Fruit fly (Drosophila melanogaster) whole organism, embryonic: ENCODE measurements around the gene Elp4.

Experiments used
- Atf-2 ChIP-seq: fragments of 200-800 bp; sonication (Bioruptor generic); optimal IDR thresholded peaks from 2 replicates; lab custom pipeline; 2016; ENCODE audit warnings: missing biosample characterization, missing genetic modification characterization
- Bteb2 ChIP-seq: fragments of 200-800 bp; sonication (Bioruptor generic); optimal IDR thresholded peaks from 2 replicates; lab custom pipeline; 2016; ENCODE audit warnings: missing biosample characterization, missing genetic modification characterization
- CG10209 ChIP-seq: fragments of 200-800 bp; sonication (Bioruptor generic); optimal IDR thresholded peaks from 3 replicates; lab custom pipeline; 2017; ENCODE audit warnings: missing biosample characterization, mild to moderate bottlenecking, missing genetic modification characterization, missing genetic modification reagents
- CG10543 ChIP-seq: fragments of 200-800 bp; sonication (Bioruptor generic); optimal IDR thresholded peaks from 3 replicates; lab custom pipeline; 2017; ENCODE audit warnings: missing biosample characterization, mild to moderate bottlenecking, missing genetic modification characterization, moderate library complexity
- CG13424 ChIP-seq: fragments of 200-800 bp; sonication (Bioruptor generic); optimal IDR thresholded peaks from 2 replicates; lab custom pipeline; 2019; ENCODE audit warnings: missing biosample characterization, mild to moderate bottlenecking, missing genetic modification characterization, moderate library complexity
- CG15696 ChIP-seq: fragments of 200-800 bp; sonication (Bioruptor generic); optimal IDR thresholded peaks from 2 replicates; lab custom pipeline; 2019; ENCODE audit warnings: missing biosample characterization, mild to moderate bottlenecking, missing genetic modification characterization, moderate library complexity
- CG17361 ChIP-seq: fragments of 200-800 bp; sonication (Bioruptor generic); IDR thresholded peaks from 3 replicates; pipeline ENCODE4 v1.3.6; 2022; ENCODE audit warnings: missing biosample characterization, missing genetic modification characterization
- CG1792 ChIP-seq: fragments of 200-800 bp; sonication (Bioruptor generic); optimal IDR thresholded peaks from 2 replicates; lab custom pipeline; 2016; ENCODE audit warnings: missing biosample characterization, missing genetic modification characterization
- CG1832 ChIP-seq: fragments of 200-800 bp; sonication (Bioruptor generic); optimal IDR thresholded peaks from 2 replicates; lab custom pipeline; 2017; ENCODE audit warnings: missing biosample characterization, mild to moderate bottlenecking, missing genetic modification characterization, inconsistent platforms
- CG2875 ChIP-seq: fragments of 200-800 bp; sonication (Bioruptor generic); optimal IDR thresholded peaks from 2 replicates; lab custom pipeline; 2017; ENCODE audit warnings: missing biosample characterization, mild to moderate bottlenecking, missing genetic modification characterization, missing genetic modification reagents
- CG30403 ChIP-seq: fragments of 200-800 bp; sonication (Bioruptor generic); optimal IDR thresholded peaks from 3 replicates; lab custom pipeline; 2016; ENCODE audit warnings: missing biosample characterization, missing genetic modification characterization
- CG32532 ChIP-seq: fragments of 200-800 bp; sonication (Bioruptor generic); IDR thresholded peaks from 2 replicates; pipeline ENCODE4 v1.3.6; 2022; ENCODE audit warnings: missing biosample characterization, missing genetic modification characterization
- CG32772 ChIP-seq: fragments of 200-800 bp; sonication (Bioruptor generic); IDR thresholded peaks from 2 replicates; pipeline ENCODE4 v1.3.6; 2022; ENCODE audit warnings: missing biosample characterization, missing genetic modification characterization
- CG34224 ChIP-seq: fragments of 200-800 bp; sonication (Bioruptor generic); IDR thresholded peaks from 3 replicates; pipeline ENCODE4 v1.3.6; 2022; ENCODE audit warnings: missing biosample characterization, missing genetic modification characterization; ENCODE audit not compliant: partially characterized antibody
- CG34376 ChIP-seq: fragments of 200-800 bp; sonication (Bioruptor generic); optimal IDR thresholded peaks from 2 replicates; lab custom pipeline; 2018; ENCODE audit warnings: missing biosample characterization, mild to moderate bottlenecking, missing genetic modification characterization
- CG6272 ChIP-seq: fragments of 200-800 bp; sonication (Bioruptor generic); IDR thresholded peaks from 2 replicates; pipeline ENCODE4 v1.3.6; 2022; ENCODE audit warnings: missing biosample characterization, missing genetic modification characterization
- CG6654 ChIP-seq: fragments of 200-800 bp; sonication (Bioruptor generic); optimal IDR thresholded peaks from 2 replicates; lab custom pipeline; 2017; ENCODE audit warnings: missing biosample characterization, mild to moderate bottlenecking, missing genetic modification characterization
- CG7357 ChIP-seq: fragments of 200-800 bp; sonication (Bioruptor generic); IDR thresholded peaks from 3 replicates; pipeline ENCODE4 v1.3.6; 2022; ENCODE audit warnings: missing biosample characterization, missing genetic modification characterization
- CG7556 ChIP-seq: fragments of 200-800 bp; sonication (Bioruptor generic); optimal IDR thresholded peaks from 2 replicates; lab custom pipeline; 2017; ENCODE audit warnings: missing biosample characterization, mild to moderate bottlenecking, missing genetic modification characterization
- CG9215 ChIP-seq: fragments of 200-800 bp; sonication (Bioruptor generic); IDR thresholded peaks from 2 replicates; pipeline ENCODE4 v1.3.6; 2022; ENCODE audit warnings: missing biosample characterization, missing genetic modification characterization
- CG9797 ChIP-seq: fragments of 200-800 bp; sonication (Bioruptor generic); optimal IDR thresholded peaks from 3 replicates; lab custom pipeline; 2018; ENCODE audit warnings: missing biosample characterization, mild to moderate bottlenecking, missing genetic modification characterization
- Camta ChIP-seq: fragments of 200-800 bp; sonication (Bioruptor generic); optimal IDR thresholded peaks from 2 replicates; lab custom pipeline; 2016; ENCODE audit warnings: missing biosample characterization, missing genetic modification characterization
- Drgx ChIP-seq: fragments of 200-800 bp; sonication (Bioruptor generic); IDR thresholded peaks from 2 replicates; pipeline ENCODE4 v1.3.6; 2022; ENCODE audit warnings: missing biosample characterization, missing genetic modification characterization
- Gug ChIP-seq: fragments of 200-800 bp; sonication (Bioruptor generic); IDR thresholded peaks from 4 replicates; pipeline ENCODE4 v1.3.6; 2022; ENCODE audit warnings: missing biosample characterization, missing genetic modification characterization
- HmgZ ChIP-seq: fragments of 200-800 bp; sonication (Bioruptor generic); optimal IDR thresholded peaks from 2 replicates; lab custom pipeline; 2018; ENCODE audit warnings: missing biosample characterization, mild to moderate bottlenecking, missing genetic modification characterization
- Nf-YA ChIP-seq: fragments of 200-800 bp; sonication (Bioruptor generic); IDR thresholded peaks from 2 replicates; pipeline ENCODE4 v1.3.6; 2022; ENCODE audit warnings: missing biosample characterization, missing genetic modification characterization
- Ptx1 ChIP-seq: fragments of 200-800 bp; sonication (Bioruptor generic); IDR thresholded peaks from 2 replicates; pipeline ENCODE4 v1.3.6; 2022; ENCODE audit warnings: missing biosample characterization, missing genetic modification characterization
- Spps ChIP-seq: fragments of 200-800 bp; sonication (Bioruptor generic); optimal IDR thresholded peaks from 2 replicates; lab custom pipeline; 2018; ENCODE audit warnings: missing biosample characterization, mild to moderate bottlenecking, missing genetic modification characterization
- Tbp ChIP-seq: fragments of >200 bp; optimal IDR thresholded peaks from 2 replicates; lab custom pipeline; 2018; ENCODE audit warnings: missing biosample characterization, missing genetic modification characterization
- Xrp1 ChIP-seq: fragments of 200-800 bp; sonication (Bioruptor generic); IDR thresholded peaks from 2 replicates; pipeline ENCODE4 v1.3.6; 2022; ENCODE audit warnings: missing biosample characterization, missing genetic modification characterization
- ac ChIP-seq: fragments of 200-800 bp; sonication (Bioruptor generic); optimal IDR thresholded peaks from 3 replicates; lab custom pipeline; 2017; ENCODE audit warnings: missing biosample characterization, mild to moderate bottlenecking, missing genetic modification characterization
- amos ChIP-seq: fragments of 200-800 bp; sonication (Bioruptor generic); IDR thresholded peaks from 2 replicates; pipeline ENCODE4 v1.3.6; 2022; ENCODE audit warnings: missing biosample characterization, missing genetic modification characterization; ENCODE audit not compliant: partially characterized antibody
- ase ChIP-seq: fragments of 200-800 bp; sonication (Bioruptor generic); IDR thresholded peaks from 3 replicates; pipeline ENCODE4 v1.3.6; 2022; ENCODE audit warnings: missing biosample characterization, missing genetic modification characterization
- croc ChIP-seq: fragments of 200-800 bp; sonication (Bioruptor generic); conservative IDR thresholded peaks from 3 replicates; pipeline ENCODE4 v1.3.6; 2022; ENCODE audit warnings: missing biosample characterization, missing genetic modification characterization
- crp ChIP-seq, 2 experiments: fragments of 200-800 bp; sonication (Bioruptor generic); optimal IDR thresholded peaks; 2 replicates in 1 of 2; 3 replicates in 1 of 2; lab custom pipeline; 2017; ENCODE audit warnings: missing biosample characterization in 2 of 2, missing genetic modification characterization in 2 of 2, mild to moderate bottlenecking in 1 of 2, moderate library complexity in 1 of 2
- dimm ChIP-seq: fragments of 200-800 bp; sonication (Bioruptor generic); IDR thresholded peaks from 2 replicates; pipeline ENCODE4 v1.3.6; 2022; ENCODE audit warnings: missing biosample characterization, missing genetic modification characterization
- dysf ChIP-seq: fragments of 200-800 bp; sonication (Bioruptor generic); IDR thresholded peaks from 3 replicates; pipeline ENCODE4 v1.3.6; 2022; ENCODE audit warnings: missing biosample characterization, missing genetic modification characterization
- gce ChIP-seq: fragments of 200-800 bp; sonication (Bioruptor generic); IDR thresholded peaks from 3 replicates; pipeline ENCODE4 v1.3.6; 2022; ENCODE audit warnings: missing biosample characterization, missing genetic modification characterization
- gem ChIP-seq: fragments of 200-800 bp; sonication (Bioruptor generic); optimal IDR thresholded peaks from 2 replicates; lab custom pipeline; 2019; ENCODE audit warnings: missing biosample characterization, mild to moderate bottlenecking, missing genetic modification characterization, moderate library complexity
- gro ChIP-seq: fragments of 200-800 bp; sonication (Bioruptor generic); optimal IDR thresholded peaks from 2 replicates; lab custom pipeline; 2016; ENCODE audit warnings: missing biosample characterization, missing genetic modification characterization
- her ChIP-seq: fragments of 200-800 bp; sonication (Bioruptor generic); optimal IDR thresholded peaks from 2 replicates; lab custom pipeline; 2016; ENCODE audit warnings: missing biosample characterization, missing genetic modification characterization
- insv ChIP-seq, 2 experiments: fragments of 200-800 bp; sonication (Bioruptor generic); optimal IDR thresholded peaks; 3 replicates each; lab custom pipeline; 2016 to 2018; ENCODE audit warnings: missing biosample characterization in 2 of 2, missing genetic modification characterization in 2 of 2
- lbe ChIP-seq: fragments of 200-800 bp; sonication (Bioruptor generic); optimal IDR thresholded peaks from 2 replicates; lab custom pipeline; 2016; ENCODE audit warnings: missing biosample characterization, mild to moderate bottlenecking, missing genetic modification characterization
- lilli ChIP-seq: fragments of 200-800 bp; sonication (Bioruptor generic); optimal IDR thresholded peaks from 3 replicates; lab custom pipeline; 2016; ENCODE audit warnings: missing biosample characterization, missing genetic modification characterization
- lov ChIP-seq, 2 experiments: fragments of 200-800 bp in 1 of 2; fragments of >200 bp in 1 of 2; sonication (Bioruptor generic) in 1 of 2; IDR thresholded peaks in 1 of 2; optimal IDR thresholded peaks in 1 of 2; 2 replicates in 1 of 2; 3 replicates in 1 of 2; pipeline versions ENCODE4 v1.3.6 to Lab custom; 2017 to 2022; ENCODE audit warnings: missing biosample characterization in 1 of 2, missing genetic modification characterization in 1 of 2
- ranshi ChIP-seq: fragments of 200-800 bp; sonication (Bioruptor generic); IDR thresholded peaks from 2 replicates; pipeline ENCODE4 v1.3.6; 2022; ENCODE audit warnings: missing biosample characterization, missing genetic modification characterization
- salm ChIP-seq: fragments of 200-800 bp; sonication (Bioruptor generic); optimal IDR thresholded peaks from 2 replicates; lab custom pipeline; 2018; ENCODE audit warnings: missing biosample characterization, mild to moderate bottlenecking, missing genetic modification characterization
- sens ChIP-seq: fragments of 200-800 bp; sonication (Bioruptor generic); peaks from one replicate; lab custom pipeline; 2016; ENCODE audit warnings: missing biosample characterization, missing genetic modification characterization
- sob ChIP-seq: fragments of 200-800 bp; sonication (Bioruptor generic); IDR thresholded peaks from 2 replicates; pipeline ENCODE4 v1.3.6; 2022; ENCODE audit warnings: missing biosample characterization, missing genetic modification characterization
- ttk ChIP-seq: fragments of 200-800 bp; sonication (Bioruptor generic); IDR thresholded peaks from 2 replicates; pipeline ENCODE4 v2.1.2; 2022; ENCODE audit warnings: missing biosample characterization, missing genetic modification characterization

Gene Elp4

DNA sequence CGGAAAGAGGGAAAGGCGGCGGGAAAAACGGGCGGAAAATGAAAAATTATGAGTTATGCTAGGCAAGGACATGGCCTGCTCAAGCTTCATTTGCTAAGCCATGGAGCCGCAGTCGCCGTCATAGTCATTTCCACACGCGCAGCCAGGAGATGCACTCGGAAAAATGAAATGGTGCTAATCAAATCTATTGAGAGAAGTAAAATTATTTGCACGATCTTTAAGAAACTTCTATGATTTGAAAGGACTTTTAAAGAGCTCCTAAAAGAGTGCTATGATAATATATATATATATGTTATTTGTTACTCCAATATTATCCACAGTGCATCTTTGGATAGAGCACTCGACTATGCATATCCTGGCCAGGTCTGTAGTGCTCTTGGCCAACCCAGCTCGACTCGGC is 44.8 kb upstream of the Elp4 start (continued):
- peak; percentile 41; the same call in 1 of the 2 replicates for TF ChIP-seq Xrp1

DNA sequence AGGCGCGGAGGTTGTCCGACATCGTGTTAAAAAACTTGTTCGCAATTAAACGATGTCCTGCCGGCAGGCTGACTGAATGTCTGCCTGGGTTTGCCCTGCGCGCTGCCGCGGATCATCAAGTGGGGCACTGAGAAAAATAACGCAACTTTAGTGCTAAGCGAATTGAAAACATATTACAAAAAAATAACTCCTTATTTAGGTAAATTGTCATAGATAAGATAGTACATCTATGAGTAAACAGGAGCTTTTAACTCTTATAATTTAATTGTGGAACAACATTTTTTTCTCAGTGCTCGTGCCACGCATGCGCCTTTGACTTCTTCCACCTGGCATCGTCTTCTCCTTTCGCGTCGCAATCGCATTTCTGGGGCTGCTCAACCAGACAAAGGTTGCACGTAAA is 44.0 kb upstream of the Elp4 start:
- TF ChIP-seq Drgx (GFP tag; lab: Robert Waterston, UW): no peak; the same call in 1 of the 2 replicates
- TF ChIP-seq crp (GFP tag; optimal IDR thresholded peaks at IDR 0.05; lab: Kevin White, UChicago): no peak
- no peak for TF ChIP-seq Ptx1 (GFP tag; lab: Robert Waterston, UW)
- no peak for TF ChIP-seq CG32772 (GFP tag; lab: Robert Waterston, UW)
- no peak for TF ChIP-seq gce (GFP tag; lab: Robert Waterston, UW)
- TF ChIP-seq her: no peak
- peak; percentile 35 for TF ChIP-seq CG15696 (tag; lab: Kevin White, UChicago)
- no peak for TF ChIP-seq Spps (tag; lab: Kevin White, UChicago)
- peak; percentile 56 for TF ChIP-seq sens (GFP tag; lab: Kevin White, UChicago)
- no peak for TF ChIP-seq CG7357
- no peak for TF ChIP-seq ttk (GFP tag; lab: Robert Waterston, UW)
- no peak for TF ChIP-seq sob (GFP tag; lab: Robert Waterston, UW)
- no peak for TF ChIP-seq Atf-2 (GFP tag; lab: Kevin White, UChicago)
- peak; percentile 27 for TF ChIP-seq ac (GFP tag; lab: Kevin White, UChicago)
- no peak for TF ChIP-seq CG30403
- no peak for TF ChIP-seq CG1832 (GFP tag; lab: Kevin White, UChicago)
- TF ChIP-seq CG17361: no peak
- no peak for TF ChIP-seq Gug
- TF ChIP-seq ranshi (GFP tag; lab: Robert Waterston, UW): no peak
- no peak for TF ChIP-seq croc (GFP tag; lab: Robert Waterston, UW)
- TF ChIP-seq Nf-YA (GFP tag; lab: Robert Waterston, UW): no peak
- no peak for TF ChIP-seq insv (GFP tag; optimal IDR thresholded peaks at IDR 0.05; lab: Kevin White, UChicago)
- no peak for TF ChIP-seq HmgZ (tag; lab: Kevin White, UChicago)
- no peak for TF ChIP-seq salm (tag; lab: Kevin White, UChicago)
- TF ChIP-seq CG13424 (tag; lab: Kevin White, UChicago): no peak
- no peak for TF ChIP-seq Tbp
- TF ChIP-seq CG32532: no peak
- TF ChIP-seq CG9215: no peak
- TF ChIP-seq amos (GFP tag; lab: Robert Waterston, UW): no peak
- no peak for TF ChIP-seq Bteb2
- TF ChIP-seq ase: peak; percentile 28; the same call in 1 of the 3 replicates
- no peak for TF ChIP-seq CG9797 (GFP tag; lab: Kevin White, UChicago)
- no peak for TF ChIP-seq gro (GFP tag; lab: Kevin White, UChicago)
- no peak for TF ChIP-seq CG6272
- TF ChIP-seq CG7556: no peak
- no peak for TF ChIP-seq CG10543
- no peak for TF ChIP-seq CG34224
- peak; percentile 18 for TF ChIP-seq lbe (GFP tag; lab: Kevin White, UChicago)
- no peak for TF ChIP-seq CG1792 (GFP tag; lab: Kevin White, UChicago)
- TF ChIP-seq lilli: no peak
- TF ChIP-seq CG6654 (GFP tag; lab: Kevin White, UChicago): no peak
- TF ChIP-seq CG2875 (GFP tag; lab: Kevin White, UChicago): no peak
- peak; percentile 68; the same call in 1 of the 2 replicates for TF ChIP-seq Xrp1
- TF ChIP-seq gem (tag; lab: Kevin White, UChicago): peak; percentile 28
- no peak for TF ChIP-seq CG34376 (GFP tag; lab: Kevin White, UChicago)
- TF ChIP-seq Camta: no peak
- no peak for TF ChIP-seq dysf (GFP tag; lab: Robert Waterston, UW)
- no peak for TF ChIP-seq CG10209
- TF ChIP-seq lov (optimal IDR thresholded peaks at IDR 0.05; lab: Kevin White, UChicago): no peak
- TF ChIP-seq lov (GFP tag; IDR thresholded peaks at IDR 0.05; lab: Robert Waterston, UW): no peak
- TF ChIP-seq dimm (GFP tag; lab: Robert Waterston, UW): no peak
